Worm (Caenorhabditis elegans) whole organism, L1 larva: ENCODE results near the gene lido-6.

Experiments used
- C16A3.4 ChIP-seq: fragments of 150-350 bp; optimal IDR thresholded peaks from 2 replicates; lab custom pipeline; 2014; ENCODE audit warnings: missing biosample characterization, missing genetic modification characterization
- aha-1 ChIP-seq: fragments of 150-350 bp; optimal IDR thresholded peaks from 2 replicates; lab custom pipeline; 2014; ENCODE audit warnings: missing biosample characterization, missing genetic modification characterization
- aly-2 ChIP-seq: fragments of 150-350 bp; optimal IDR thresholded peaks from 2 replicates; lab custom pipeline; 2014; ENCODE audit warnings: missing biosample characterization, missing genetic modification characterization
- blmp-1 ChIP-seq: fragments of 150-350 bp; optimal IDR thresholded peaks from 2 replicates; lab custom pipeline; 2014; ENCODE audit warnings: missing biosample characterization, missing genetic modification characterization
- ceh-8 ChIP-seq: fragments of 200-800 bp; sonication (Bioruptor generic); optimal IDR thresholded peaks from 2 replicates; lab custom pipeline; 2018; ENCODE audit warnings: mild to moderate bottlenecking, missing genetic modification characterization, moderate library complexity, missing compliant biosample characterization
- dsc-1 ChIP-seq: sonication (generic microtip); optimal IDR thresholded peaks from 2 replicates; lab custom pipeline; 2016; ENCODE audit warnings: mild to moderate bottlenecking, missing genetic modification characterization, missing compliant biosample characterization
- efl-1 ChIP-seq, 4 experiments: fragments of 150-350 bp; optimal IDR thresholded peaks in 3 of 4; peaks in 1 of 4; 1 replicate in 1 of 4; 2 replicates in 3 of 4; lab custom pipeline; 2014; ENCODE audit warnings: missing biosample characterization in 2 of 4, missing genetic modification characterization in 2 of 4, missing genetic modification reagents in 2 of 4
- elt-2 ChIP-seq: sonication (generic microtip); optimal IDR thresholded peaks from 2 replicates; lab custom pipeline; 2016; ENCODE audit warnings: missing genetic modification characterization, mild to moderate bottlenecking, inconsistent platforms, missing compliant biosample characterization, missing genetic modification reagents
- elt-3 ChIP-seq, 6 experiments: fragments of 150-350 bp in 1 of 6; sonication (generic microtip); optimal IDR thresholded peaks; 2 replicates each; lab custom pipeline; 2017 to 2018; ENCODE audit warnings: missing biosample characterization in 6 of 6, missing genetic modification characterization in 6 of 6, inconsistent platforms in 1 of 6
- fkh-10 ChIP-seq: sonication (generic microtip); optimal IDR thresholded peaks from 2 replicates; lab custom pipeline; 2017; ENCODE audit warnings: missing biosample characterization, missing genetic modification reagents, missing genetic modification characterization
- fkh-4 ChIP-seq: sonication (generic microtip); optimal IDR thresholded peaks from 2 replicates; lab custom pipeline; 2016; ENCODE audit warnings: missing compliant biosample characterization, missing genetic modification characterization, borderline replicate concordance
- fos-1 ChIP-seq: fragments of 150-350 bp; optimal IDR thresholded peaks from 2 replicates; lab custom pipeline; 2014; ENCODE audit warnings: missing biosample characterization, missing genetic modification characterization
- grh-1 ChIP-seq: fragments of 200-800 bp; sonication (Bioruptor generic); IDR thresholded peaks from 2 replicates; pipeline ENCODE4 v1.3.6; 2022; ENCODE audit warnings: missing genetic modification reagents, missing genetic modification characterization, missing compliant biosample characterization
- hlh-17 ChIP-seq: fragments of 200-800 bp; sonication (Bioruptor generic); optimal IDR thresholded peaks from 2 replicates; lab custom pipeline; 2018; ENCODE audit warnings: missing genetic modification characterization, mild to moderate bottlenecking, missing compliant biosample characterization, moderate library complexity, borderline replicate concordance
- hlh-4 ChIP-seq: sonication (generic microtip); optimal IDR thresholded peaks from 2 replicates; lab custom pipeline; 2016; ENCODE audit warnings: mild to moderate bottlenecking, missing genetic modification characterization, missing compliant biosample characterization
- irx-1 ChIP-seq: sonication (generic microtip); optimal IDR thresholded peaks from 2 replicates; lab custom pipeline; 2016; ENCODE audit warnings: missing genetic modification characterization, missing compliant biosample characterization
- lin-13 ChIP-seq: fragments of 150-350 bp; optimal IDR thresholded peaks from 2 replicates; lab custom pipeline; 2014; ENCODE audit warnings: missing biosample characterization, missing genetic modification reagents, missing genetic modification characterization
- lin-14 ChIP-seq: fragments of 200-800 bp; sonication (Bioruptor generic); optimal IDR thresholded peaks from 2 replicates; lab custom pipeline; 2018; ENCODE audit warnings: mild to moderate bottlenecking, missing genetic modification characterization, moderate library complexity, missing compliant biosample characterization
- lin-35 ChIP-seq, 2 experiments: fragments of 150-350 bp; optimal IDR thresholded peaks; 2 replicates each; lab custom pipeline; 2014; ENCODE audit warnings: missing biosample characterization in 2 of 2, missing genetic modification characterization in 2 of 2, missing genetic modification reagents in 2 of 2
- lir-3 ChIP-seq: sonication (generic microtip); optimal IDR thresholded peaks from 2 replicates; lab custom pipeline; 2016; ENCODE audit warnings: mild to moderate bottlenecking, missing genetic modification characterization, moderate library complexity, missing compliant biosample characterization; ENCODE audit not compliant: poor library complexity
- mdl-1 ChIP-seq, 2 experiments: fragments of 150-350 bp; optimal IDR thresholded peaks; 2 replicates each; lab custom pipeline; 2014 to 2017; ENCODE audit warnings: missing biosample characterization in 2 of 2, missing genetic modification characterization in 2 of 2, inconsistent platforms in 1 of 2
- mef-2 ChIP-seq: fragments of 150-350 bp; optimal IDR thresholded peaks from 2 replicates; lab custom pipeline; 2014; ENCODE audit warnings: missing biosample characterization, missing genetic modification characterization
- mep-1 ChIP-seq: fragments of 150-350 bp; optimal IDR thresholded peaks from 2 replicates; lab custom pipeline; 2014; ENCODE audit warnings: missing biosample characterization, missing genetic modification characterization
- nhr-11 ChIP-seq: fragments of 150-350 bp; optimal IDR thresholded peaks from 2 replicates; lab custom pipeline; 2014; ENCODE audit warnings: missing biosample characterization, missing genetic modification characterization
- nhr-12 ChIP-seq: sonication (generic microtip); optimal IDR thresholded peaks from 2 replicates; lab custom pipeline; 2017; ENCODE audit warnings: missing biosample characterization, missing genetic modification characterization
- nhr-19 ChIP-seq: fragments of 200-800 bp; sonication (Bioruptor generic); conservative IDR thresholded peaks from 2 replicates; pipeline ENCODE4 v1.3.6; 2022; ENCODE audit warnings: missing genetic modification characterization, missing compliant biosample characterization
- nhr-20 ChIP-seq: sonication (generic microtip); optimal IDR thresholded peaks from 2 replicates; lab custom pipeline; 2016; ENCODE audit warnings: mild to moderate bottlenecking, missing genetic modification characterization, missing compliant biosample characterization
- nhr-47 ChIP-seq: sonication (generic microtip); optimal IDR thresholded peaks from 2 replicates; lab custom pipeline; 2016; ENCODE audit warnings: mild to moderate bottlenecking, missing genetic modification characterization, moderate library complexity, missing compliant biosample characterization
- nhr-77 ChIP-seq: fragments of 150-350 bp; optimal IDR thresholded peaks from 2 replicates; lab custom pipeline; 2014; ENCODE audit warnings: missing biosample characterization, missing genetic modification characterization
- nhr-85 ChIP-seq: sonication (generic microtip); peaks from one replicate; lab custom pipeline; 2016; ENCODE audit warnings: missing genetic modification characterization, inconsistent platforms, missing compliant biosample characterization
- nhr-90 ChIP-seq: sonication (generic microtip); optimal IDR thresholded peaks from 2 replicates; lab custom pipeline; 2016; ENCODE audit warnings: mild to moderate bottlenecking, missing genetic modification characterization, missing compliant biosample characterization; ENCODE audit not compliant: poor library complexity
- rnt-1 ChIP-seq: sonication (generic microtip); optimal IDR thresholded peaks from 2 replicates; lab custom pipeline; 2016; ENCODE audit warnings: mild to moderate bottlenecking, missing genetic modification characterization, moderate library complexity, missing compliant biosample characterization
- skn-1 ChIP-seq: fragments of 150-350 bp; optimal IDR thresholded peaks from 2 replicates; lab custom pipeline; 2014; ENCODE audit warnings: missing biosample characterization, missing genetic modification characterization
- snu-23 ChIP-seq: sonication (generic microtip); optimal IDR thresholded peaks from 2 replicates; lab custom pipeline; 2016; ENCODE audit warnings: missing genetic modification characterization, missing compliant biosample characterization
- sup-37 ChIP-seq: fragments of 200-800 bp; sonication (Bioruptor generic); optimal IDR thresholded peaks from 2 replicates; lab custom pipeline; 2018; ENCODE audit warnings: mild to moderate bottlenecking, missing genetic modification characterization, missing compliant biosample characterization
- tbx-2 ChIP-seq: sonication (generic microtip); optimal IDR thresholded peaks from 2 replicates; lab custom pipeline; 2016; ENCODE audit warnings: missing genetic modification characterization, missing compliant biosample characterization
- tlp-1 ChIP-seq: fragments of 150-350 bp; optimal IDR thresholded peaks from 2 replicates; lab custom pipeline; 2014; ENCODE audit warnings: missing biosample characterization, missing genetic modification characterization
- unc-130 ChIP-seq: fragments of 150-350 bp; optimal IDR thresholded peaks from 2 replicates; lab custom pipeline; 2017; ENCODE audit warnings: missing biosample characterization, missing genetic modification characterization, inconsistent platforms
- unc-86 ChIP-seq: sonication (generic microtip); optimal IDR thresholded peaks from 2 replicates; lab custom pipeline; 2016; ENCODE audit warnings: missing genetic modification characterization, missing compliant biosample characterization
- xbp-1 ChIP-seq: sonication (generic microtip); optimal IDR thresholded peaks from 2 replicates; lab custom pipeline; 2016; ENCODE audit warnings: missing genetic modification characterization, missing compliant biosample characterization
- zip-4 ChIP-seq: fragments of 200-800 bp; sonication (Bioruptor generic); optimal IDR thresholded peaks from 2 replicates; lab custom pipeline; 2018; ENCODE audit warnings: mild to moderate bottlenecking, missing genetic modification characterization, moderate library complexity, missing compliant biosample characterization

The lido-6 gene

ce11 chrX:17072088-17072487 is 42.9 kb downstream of the lido-6 start, which contains the start of gene C30G4.4:
TSS of gene C30G4.4 (minus strand) at chrX:17072188.
- TF ChIP-seq efl-1 (optimal IDR thresholded peaks at IDR 0.05; lab: Kevin White, UChicago) (no peak), efl-1 (GFP tag; optimal IDR thresholded peaks at IDR 0.05 in 1 of 2; lab: Kevin White, UChicago) (peak in 1 of 2 experiments; percentile 13), hlh-4 (no peak)
- TF ChIP-seq, all 84 proteins: peak for 1

- TF ChIP-seq fos-1 (tag; lab: Kevin White, UChicago) (no peak), aha-1 (tag; lab: Kevin White, UChicago) (no peak), lin-14 (peak; percentile 59), elt-3 (tag; optimal IDR thresholded peaks at IDR 0.05; lab: Kevin White, UChicago) (peak in 1 of 6 experiments; percentile 75), nhr-85 (tag; lab: Kevin White, UChicago) (peak; percentile 78), blmp-1 (peak; percentile 91), nhr-20 (tag; lab: Kevin White, UChicago) (peak; percentile 12), rnt-1 (tag; lab: Kevin White, UChicago) (no peak), snu-23 (peak; percentile 18)
These were observed 44.5 kb downstream of the lido-6 start for ce11 chrX:17070495-17070894.

ce11 chrX:17066937-17067336 is 48.1 kb downstream of the lido-6 start:
- no peak for TF ChIP-seq fkh-10
- peak; percentile 12 for TF ChIP-seq lin-14
- TF ChIP-seq nhr-11 = no peak
- TF ChIP-seq fkh-4 = no peak
- peak in 1 of 2 experiments; percentile 33 for TF ChIP-seq lin-35 (GFP tag; optimal IDR thresholded peaks at IDR 0.05; lab: Kevin White, UChicago)
- TF ChIP-seq C16A3.4 (tag; lab: Kevin White, UChicago) = no peak
- TF ChIP-seq elt-2 (tag; lab: Kevin White, UChicago) = peak; percentile 79

ce11 chrX:17064820-17065219 is 50.2 kb downstream of the lido-6 start:
- TF ChIP-seq nhr-77 (tag; lab: Kevin White, UChicago) (peak; percentile 22), sup-37 (GFP tag; lab: Kevin White, UChicago) (no peak), tlp-1 (tag; lab: Kevin White, UChicago) (no peak), nhr-12 (tag; lab: Kevin White, UChicago) (no peak), fos-1 (tag; lab: Kevin White, UChicago) (no peak), rnt-1 (tag; lab: Kevin White, UChicago) (no peak), C16A3.4 (tag; lab: Kevin White, UChicago) (no peak), dsc-1 (tag; lab: Kevin White, UChicago) (no peak), grh-1 (GFP tag; lab: Robert Waterston, UW) (no peak), elt-2 (tag; lab: Kevin White, UChicago) (peak; percentile 76), ceh-8 (no peak), tbx-2 (tag; lab: Kevin White, UChicago) (peak; percentile 33), zip-4 (GFP tag; lab: Kevin White, UChicago) (no peak), lin-35 (GFP tag; optimal IDR thresholded peaks at IDR 0.05; lab: Kevin White, UChicago) (peak in 1 of 2 experiments; percentile 39), unc-86 (no peak)

- no peak for TF ChIP-seq aly-2 (tag; lab: Kevin White, UChicago)
- no peak for TF ChIP-seq efl-1 (optimal IDR thresholded peaks at IDR 0.05; lab: Kevin White, UChicago)
- peak in 1 of 2 experiments; percentile 92 for TF ChIP-seq efl-1 (GFP tag; optimal IDR thresholded peaks at IDR 0.05 in 1 of 2; lab: Kevin White, UChicago)
- peak in 1 of 2 experiments; percentile 80 for TF ChIP-seq lin-35 (GFP tag; optimal IDR thresholded peaks at IDR 0.05; lab: Kevin White, UChicago)
- peak; percentile 81 for TF ChIP-seq snu-23
- peak; percentile 38 for TF ChIP-seq lir-3
- peak; percentile 88 for TF ChIP-seq lin-14
- TF ChIP-seq blmp-1 = peak; percentile 82
- TF ChIP-seq zip-4 (GFP tag; lab: Kevin White, UChicago) = no peak
- peak; percentile 69 for TF ChIP-seq unc-130 (tag; lab: Kevin White, UChicago)
- TF ChIP-seq xbp-1 (tag; lab: Kevin White, UChicago) = peak; percentile 17
- peak; percentile 97 for TF ChIP-seq nhr-85 (tag; lab: Kevin White, UChicago)
- TF ChIP-seq irx-1 = peak; percentile 46
- peak; percentile 67 for TF ChIP-seq tbx-2 (tag; lab: Kevin White, UChicago)
- TF ChIP-seq hlh-17 (GFP tag; lab: Kevin White, UChicago) = no peak
- peak; percentile 66 for TF ChIP-seq mep-1
- TF ChIP-seq skn-1 (tag; lab: Kevin White, UChicago) = peak; percentile 3
- TF ChIP-seq mdl-1 (tag; optimal IDR thresholded peaks at IDR 0.05; lab: Kevin White, UChicago) = peak in 1 of 2 experiments; percentile 97
- peak; percentile 70 for TF ChIP-seq elt-2 (tag; lab: Kevin White, UChicago)
- TF ChIP-seq aha-1 (tag; lab: Kevin White, UChicago) = no peak
- peak; percentile 80 for TF ChIP-seq nhr-19
- no peak for TF ChIP-seq mef-2 (tag; lab: Kevin White, UChicago)
- peak; percentile 46 for TF ChIP-seq nhr-47 (tag; lab: Kevin White, UChicago)
- no peak for TF ChIP-seq ceh-8
- TF ChIP-seq nhr-90 (tag; lab: Kevin White, UChicago) = peak; percentile 80
- TF ChIP-seq lin-13 (GFP tag; lab: Kevin White, UChicago) = peak; percentile 39
These were observed 51.2 kb downstream of the lido-6 start for ce11 chrX:17063749-17064252.
